Fruit fly (Drosophila melanogaster) whole organism, prepupa: ENCODE data around the gene CG33769.

Experiments
- Blimp-1 ChIP-seq: fragments of 200-800 bp; sonication (Bioruptor generic); optimal IDR thresholded peaks from 3 replicates; lab custom pipeline; 2017; ENCODE audit warnings: missing biosample characterization, missing genetic modification characterization, mild to moderate bottlenecking, moderate library complexity, missing genetic modification reagents
- CG10631 ChIP-seq: fragments of 200-800 bp; sonication (Bioruptor generic); optimal IDR thresholded peaks from 2 replicates; lab custom pipeline; 2016; ENCODE audit warnings: missing biosample characterization, missing genetic modification characterization
- CG10669 ChIP-seq: fragments of 200-800 bp; sonication (Bioruptor generic); optimal IDR thresholded peaks from 3 replicates; lab custom pipeline; 2018; ENCODE audit warnings: missing biosample characterization, mild to moderate bottlenecking, missing genetic modification characterization, moderate library complexity
- CG11294 ChIP-seq: fragments of 200-800 bp; sonication (Bioruptor generic); IDR thresholded peaks from 2 replicates; pipeline ENCODE4 v1.3.6; 2022; ENCODE audit warnings: missing biosample characterization, missing genetic modification characterization
- CG11762 ChIP-seq: fragments of 200-800 bp; sonication (Bioruptor generic); optimal IDR thresholded peaks from 3 replicates; lab custom pipeline; 2016; ENCODE audit warnings: missing biosample characterization, missing genetic modification characterization; ENCODE audit not compliant: insufficient read depth
- CG11902 ChIP-seq: fragments of 200-800 bp; sonication (Bioruptor generic); optimal IDR thresholded peaks from 3 replicates; lab custom pipeline; 2016; ENCODE audit warnings: missing biosample characterization, missing genetic modification characterization
- CG15336 ChIP-seq: fragments of 200-800 bp; sonication (Bioruptor generic); IDR thresholded peaks from 2 replicates; pipeline ENCODE4 v1.3.6; 2022; ENCODE audit warnings: missing biosample characterization, missing genetic modification characterization
- CG16779 ChIP-seq: fragments of 200-800 bp; sonication (Bioruptor generic); optimal IDR thresholded peaks from 3 replicates; lab custom pipeline; 2017; ENCODE audit warnings: missing biosample characterization, mild to moderate bottlenecking, missing genetic modification characterization
- CG3032 ChIP-seq: fragments of 200-800 bp; optimal IDR thresholded peaks from 2 replicates; lab custom pipeline; 2019; ENCODE audit warnings: missing biosample characterization, mild to moderate bottlenecking, missing genetic modification characterization, moderate library complexity
- CG34406 ChIP-seq: fragments of 200-800 bp; sonication (Bioruptor generic); optimal IDR thresholded peaks from 3 replicates; lab custom pipeline; 2016; ENCODE audit warnings: missing biosample characterization, missing genetic modification characterization
- CG3919 ChIP-seq: fragments of 200-800 bp; sonication (Bioruptor generic); optimal IDR thresholded peaks from 3 replicates; lab custom pipeline; 2016; ENCODE audit warnings: missing biosample characterization, missing genetic modification characterization
- CG4318 ChIP-seq: fragments of 200-800 bp; sonication (Bioruptor generic); optimal IDR thresholded peaks from 3 replicates; lab custom pipeline; 2017; ENCODE audit warnings: missing biosample characterization, mild to moderate bottlenecking, missing genetic modification characterization
- CG6276 ChIP-seq: fragments of 200-800 bp; sonication (Bioruptor generic); optimal IDR thresholded peaks from 2 replicates; lab custom pipeline; 2017; ENCODE audit warnings: missing biosample characterization, mild to moderate bottlenecking, missing genetic modification characterization
- CG6808 ChIP-seq: fragments of 200-800 bp; sonication (Bioruptor generic); optimal IDR thresholded peaks from 3 replicates; lab custom pipeline; 2017; ENCODE audit warnings: missing biosample characterization, missing genetic modification characterization, mild to moderate bottlenecking, moderate library complexity, missing genetic modification reagents
- CG6854 ChIP-seq: fragments of 200-800 bp; sonication (Bioruptor generic); optimal IDR thresholded peaks from 2 replicates; lab custom pipeline; 2017; ENCODE audit warnings: missing biosample characterization, mild to moderate bottlenecking, missing genetic modification characterization
- CG7368 ChIP-seq: fragments of 200-800 bp; sonication (Bioruptor generic); optimal IDR thresholded peaks from 3 replicates; lab custom pipeline; 2016; ENCODE audit warnings: missing biosample characterization, missing genetic modification characterization
- CG8119 ChIP-seq: fragments of 200-800 bp; sonication (Bioruptor generic); IDR thresholded peaks from 3 replicates; pipeline ENCODE4 v1.3.6; 2022; ENCODE audit warnings: missing biosample characterization, missing genetic modification characterization
- CG8632 ChIP-seq: fragments of 200-800 bp; sonication (Bioruptor generic); optimal IDR thresholded peaks from 3 replicates; lab custom pipeline; 2016; ENCODE audit warnings: missing biosample characterization, missing genetic modification characterization
- CG9139 ChIP-seq: fragments of 200-800 bp; sonication (Bioruptor generic); optimal IDR thresholded peaks from 3 replicates; lab custom pipeline; 2017; ENCODE audit warnings: missing biosample characterization, mild to moderate bottlenecking, missing genetic modification characterization
- Eip75B ChIP-seq: fragments of 200-800 bp; sonication (Bioruptor generic); optimal IDR thresholded peaks from 3 replicates; lab custom pipeline; 2016; ENCODE audit warnings: missing biosample characterization, missing genetic modification characterization
- Eip78C ChIP-seq: fragments of 200-800 bp; sonication (Bioruptor generic); peaks from one replicate; lab custom pipeline; 2016; ENCODE audit warnings: missing biosample characterization, missing genetic modification characterization
- Eip93F ChIP-seq: fragments of 200-800 bp; sonication (Bioruptor generic); optimal IDR thresholded peaks from 2 replicates; lab custom pipeline; 2016; ENCODE audit warnings: missing biosample characterization, mild to moderate bottlenecking, missing genetic modification characterization
- Ets21C ChIP-seq: fragments of 200-800 bp; sonication (Bioruptor generic); optimal IDR thresholded peaks from 3 replicates; lab custom pipeline; 2016; ENCODE audit warnings: missing biosample characterization, missing genetic modification characterization
- Ets96B ChIP-seq: fragments of 200-800 bp; optimal IDR thresholded peaks from 2 replicates; lab custom pipeline; 2019; ENCODE audit warnings: missing biosample characterization, mild to moderate bottlenecking, missing genetic modification characterization, moderate library complexity
- Hr38 ChIP-seq: sonication (Bioruptor generic); optimal IDR thresholded peaks from 2 replicates; lab custom pipeline; 2016; ENCODE audit warnings: missing biosample characterization, missing genetic modification characterization
- Hr39 ChIP-seq: fragments of 200-800 bp; sonication (Bioruptor generic); optimal IDR thresholded peaks from 2 replicates; lab custom pipeline; 2016; ENCODE audit warnings: missing biosample characterization, missing genetic modification characterization
- Met ChIP-seq: fragments of 200-800 bp; sonication (Bioruptor generic); optimal IDR thresholded peaks from 3 replicates; lab custom pipeline; 2016; ENCODE audit warnings: missing biosample characterization, missing genetic modification characterization
- Sox14 ChIP-seq: fragments of 200-800 bp; sonication (Bioruptor generic); optimal IDR thresholded peaks from 3 replicates; lab custom pipeline; 2016; ENCODE audit warnings: missing biosample characterization, missing genetic modification characterization
- Sox15 ChIP-seq: fragments of 200-800 bp; sonication (Bioruptor generic); optimal IDR thresholded peaks from 3 replicates; lab custom pipeline; 2016; ENCODE audit warnings: missing biosample characterization, missing genetic modification characterization
- cyc ChIP-seq: fragments of 200-800 bp; sonication (Bioruptor generic); optimal IDR thresholded peaks from 3 replicates; lab custom pipeline; 2016; ENCODE audit warnings: missing biosample characterization, missing genetic modification characterization
- dsx ChIP-seq: fragments of 200-800 bp; optimal IDR thresholded peaks from 3 replicates; lab custom pipeline; 2019; ENCODE audit warnings: missing biosample characterization, mild to moderate bottlenecking, missing genetic modification characterization, moderate library complexity; ENCODE audit not compliant: poor library complexity, severe bottlenecking
- fd59A ChIP-seq: fragments of 200-800 bp; sonication (Bioruptor generic); optimal IDR thresholded peaks from 2 replicates; lab custom pipeline; 2017; ENCODE audit warnings: missing biosample characterization, mild to moderate bottlenecking, missing genetic modification characterization, missing genetic modification reagents
- fd85E ChIP-seq: fragments of 200-800 bp; sonication (Bioruptor generic); optimal IDR thresholded peaks from 3 replicates; lab custom pipeline; 2016; ENCODE audit warnings: missing biosample characterization, missing genetic modification characterization
- lz ChIP-seq: fragments of 200-800 bp; sonication (Bioruptor generic); optimal IDR thresholded peaks from 3 replicates; lab custom pipeline; 2016; ENCODE audit warnings: missing biosample characterization, missing genetic modification characterization
- pdm3 ChIP-seq: fragments of 200-800 bp; sonication (Bioruptor generic); optimal IDR thresholded peaks from 3 replicates; lab custom pipeline; 2016; ENCODE audit warnings: missing biosample characterization, missing genetic modification characterization
- ss ChIP-seq, 2 experiments: fragments of 200-800 bp; sonication (Bioruptor generic); optimal IDR thresholded peaks; 2 replicates in 1 of 2; 3 replicates in 1 of 2; lab custom pipeline; 2017 to 2018; ENCODE audit warnings: mild to moderate bottlenecking in 2 of 2, missing biosample characterization in 2 of 2, missing genetic modification characterization in 2 of 2, moderate library complexity in 1 of 2
- svp ChIP-seq: fragments of 200-800 bp; sonication (Bioruptor generic); peaks from one replicate; lab custom pipeline; 2016; ENCODE audit warnings: missing biosample characterization, missing genetic modification characterization
- topi ChIP-seq: fragments of 200-800 bp; sonication (Bioruptor generic); optimal IDR thresholded peaks from 3 replicates; lab custom pipeline; 2016; ENCODE audit warnings: missing biosample characterization, missing genetic modification characterization

The CG33769 gene

dm6 chr3L:22647627-22648026 lies at the start of gene CG33769:
Gene CG33769 (plus strand): TSS chr3L:22647927.
- TF ChIP-seq CG16779 (tag; lab: Kevin White, UChicago) (no peak), dsx (GFP tag; lab: Kevin White, UChicago) (no peak), svp (GFP tag; lab: Kevin White, UChicago) (no peak), CG15336 (GFP tag; lab: Robert Waterston, UW) (no peak), Sox15 (no peak), CG3032 (tag; lab: Kevin White, UChicago) (no peak), Hr38 (GFP tag; lab: Kevin White, UChicago) (no peak), CG3919 (GFP tag; lab: Kevin White, UChicago) (no peak), CG11294 (GFP tag; lab: Robert Waterston, UW) (no peak), Blimp-1 (no peak), Ets96B (tag; lab: Kevin White, UChicago) (no peak), CG34406 (GFP tag; lab: Kevin White, UChicago) (no peak), fd59A (GFP tag; lab: Kevin White, UChicago) (no peak), CG6808 (GFP tag; lab: Kevin White, UChicago) (no peak), CG4318 (GFP tag; lab: Kevin White, UChicago) (no peak), lz (no peak), CG8119 (GFP tag; lab: Robert Waterston, UW) (no peak), Hr39 (GFP tag; lab: Kevin White, UChicago) (no peak), cyc (GFP tag; lab: Kevin White, UChicago) (no peak), topi (GFP tag; lab: Kevin White, UChicago) (no peak)

dm6 chr3L:22605637-22606419 lies 41.9 kb upstream of the CG33769 start, which contains the start of gene ND-B14.5AL:
Gene ND-B14.5AL (plus strand): TSS chr3L:22606369.
- TF ChIP-seq dsx (GFP tag; lab: Kevin White, UChicago): no peak
- TF ChIP-seq fd85E: no peak
- TF ChIP-seq pdm3 (GFP tag; lab: Kevin White, UChicago): no peak
- TF ChIP-seq CG34406 (GFP tag; lab: Kevin White, UChicago): no peak
- TF ChIP-seq CG10631 (GFP tag; lab: Kevin White, UChicago): no peak
- no peak for TF ChIP-seq Eip75B (GFP tag; lab: Kevin White, UChicago)
- no peak for TF ChIP-seq CG9139
- TF ChIP-seq CG11762 (GFP tag; lab: Kevin White, UChicago): no peak
- no peak for TF ChIP-seq Met (GFP tag; lab: Kevin White, UChicago)

- no peak for TF ChIP-seq CG7368 (GFP tag; lab: Kevin White, UChicago)
- TF ChIP-seq Eip93F (GFP tag; lab: Kevin White, UChicago): no peak
- TF ChIP-seq CG11294 (GFP tag; lab: Robert Waterston, UW): no peak
- no peak for TF ChIP-seq Eip75B (GFP tag; lab: Kevin White, UChicago)
- no peak for TF ChIP-seq CG10669 (GFP tag; lab: Kevin White, UChicago)
- no peak for TF ChIP-seq Sox14 (GFP tag; lab: Kevin White, UChicago)
- no peak for TF ChIP-seq CG11902 (GFP tag; lab: Kevin White, UChicago)
- TF ChIP-seq CG9139: no peak
- no peak for TF ChIP-seq CG3919 (GFP tag; lab: Kevin White, UChicago)
- TF ChIP-seq ss (GFP tag; optimal IDR thresholded peaks at IDR 0.05; lab: Kevin White, UChicago): no peak
- no peak for TF ChIP-seq CG6854 (GFP tag; lab: Kevin White, UChicago)
- no peak for TF ChIP-seq Ets21C (GFP tag; lab: Kevin White, UChicago)
- no peak for TF ChIP-seq CG6276
- no peak for TF ChIP-seq CG8632
- no peak for TF ChIP-seq Eip78C (GFP tag; lab: Kevin White, UChicago)
- no peak for TF ChIP-seq Blimp-1
- TF ChIP-seq cyc (GFP tag; lab: Kevin White, UChicago): no peak
These were observed 40.7 kb upstream of the CG33769 start for dm6 chr3L:22607076-22607475.
